Fruit fly (Drosophila melanogaster) whole organism, pupa: ENCODE measurements around the gene CG14252.

ENCODE experiments used
- CG10348 ChIP-seq: fragments of 200-800 bp; sonication (Bioruptor generic); IDR thresholded peaks from 2 replicates; pipeline ENCODE4 v1.3.6; 2022; ENCODE audit warnings: missing biosample characterization, missing genetic modification characterization
- CG14655 ChIP-seq: fragments of 200-800 bp; sonication (Bioruptor generic); optimal IDR thresholded peaks from 3 replicates; lab custom pipeline; 2017; ENCODE audit warnings: mild to moderate bottlenecking, missing biosample characterization, missing genetic modification reagents, missing genetic modification characterization
- CG15710 ChIP-seq: fragments of 200-800 bp; sonication (Bioruptor generic); optimal IDR thresholded peaks from 2 replicates; lab custom pipeline; 2018; ENCODE audit warnings: missing biosample characterization, mild to moderate bottlenecking, missing genetic modification characterization, moderate library complexity
- CG17806 ChIP-seq: fragments of 200-800 bp; sonication (Bioruptor generic); optimal IDR thresholded peaks from 2 replicates; lab custom pipeline; 2018; ENCODE audit warnings: missing biosample characterization, mild to moderate bottlenecking, missing genetic modification characterization, moderate library complexity
- CG32121 ChIP-seq: fragments of 200-800 bp; sonication (Bioruptor generic); IDR thresholded peaks from 2 replicates; pipeline ENCODE4 v1.3.6; 2022; ENCODE audit warnings: missing biosample characterization, missing genetic modification characterization
- CG4496 ChIP-seq: fragments of 200-800 bp; sonication (Bioruptor generic); IDR thresholded peaks from 3 replicates; pipeline ENCODE4 v1.3.6; 2022; ENCODE audit warnings: missing biosample characterization, missing genetic modification characterization
- CG8301 ChIP-seq: fragments of 200-800 bp; sonication (Bioruptor generic); optimal IDR thresholded peaks from 2 replicates; lab custom pipeline; 2018; ENCODE audit warnings: missing biosample characterization, mild to moderate bottlenecking, missing genetic modification characterization
- CG9948 ChIP-seq: fragments of 200-800 bp; sonication (Bioruptor generic); optimal IDR thresholded peaks from 2 replicates; lab custom pipeline; 2018; ENCODE audit warnings: missing biosample characterization, mild to moderate bottlenecking, missing genetic modification characterization, moderate library complexity
- EcR ChIP-seq: fragments of 200-800 bp; sonication (Bioruptor generic); optimal IDR thresholded peaks from 3 replicates; lab custom pipeline; 2019; ENCODE audit warnings: missing biosample characterization, missing genetic modification characterization, mild to moderate bottlenecking, moderate library complexity, missing genetic modification reagents
- Pif1B ChIP-seq: fragments of 200-800 bp; sonication (Bioruptor generic); optimal IDR thresholded peaks from 3 replicates; lab custom pipeline; 2016; ENCODE audit warnings: missing biosample characterization, missing genetic modification characterization
- Snoo ChIP-seq: fragments of 200-800 bp; sonication (Bioruptor generic); optimal IDR thresholded peaks from 3 replicates; lab custom pipeline; 2017; ENCODE audit warnings: missing biosample characterization, mild to moderate bottlenecking, missing genetic modification characterization, inconsistent platforms
- rn ChIP-seq: fragments of 200-800 bp; sonication (Bioruptor generic); IDR thresholded peaks from 2 replicates; pipeline ENCODE4 v1.3.6; 2022; ENCODE audit warnings: missing biosample characterization, missing genetic modification characterization

dm6 chr3R:26980282-26980691 is 35.0 kb downstream of the CG14252 start:
- TF ChIP-seq CG4496 (no peak), rn (GFP tag; lab: Robert Waterston, UW) (no peak), CG32121 (GFP tag; lab: Robert Waterston, UW) (0 out of 2 replicates have a peak, but pooled peaks have one; percentile 17), CG14655 (no peak), EcR (GFP tag; lab: Kevin White, UChicago) (peak; percentile 65), Pif1B (no peak), CG8301 (tag; lab: Kevin White, UChicago) (no peak), CG15710 (no peak), CG10348 (GFP tag; lab: Robert Waterston, UW) (no peak), Snoo (tag; lab: Kevin White, UChicago) (no peak), CG17806 (tag; lab: Kevin White, UChicago) (no peak), CG9948 (tag; lab: Kevin White, UChicago) (no peak)
